Worm (Caenorhabditis elegans): ENCODE measurements around the gene C32B5.18.

C32B5.18 gene

DNA sequence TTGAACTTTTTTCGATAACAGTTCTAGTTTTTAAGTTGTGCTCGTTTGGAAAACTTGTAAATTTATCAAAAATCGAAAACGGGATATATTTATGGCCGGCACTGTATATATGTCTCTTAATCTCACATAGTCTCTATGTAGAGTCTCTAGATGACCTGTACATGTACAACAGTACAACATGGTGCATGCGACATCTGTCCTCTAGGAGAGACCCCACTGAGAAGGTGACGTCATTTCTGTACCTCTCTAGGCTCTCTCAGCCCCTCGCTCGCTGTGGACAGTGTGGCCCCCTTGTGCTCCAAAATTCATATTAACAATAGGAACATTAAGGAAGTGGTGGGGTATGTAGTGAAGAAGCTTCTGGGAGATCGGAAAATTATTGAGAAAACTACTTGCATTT, 23.1 kb upstream of the C32B5.18 start:
- TF ChIP-seq F26F4.8 (GFP tag; conservative IDR thresholded peaks at IDR 0.05) (no peak), set-16 (GFP tag; IDR thresholded peaks at IDR 0.05) (no peak), zfp-3 (GFP tag; conservative IDR thresholded peaks at IDR 0.05) (no peak), unc-130 (GFP tag; optimal IDR thresholded peaks at IDR 0.05) (no peak), nhr-6 (tag; optimal IDR thresholded peaks at IDR 0.05) (no peak), cey-2 (tag; optimal IDR thresholded peaks at IDR 0.05; ENCODE audit: borderline replicate concordance, insufficient read depth) (no peak), aha-1 (tag) (peak; percentile 23), unc-62 (GFP tag; optimal IDR thresholded peaks at IDR 0.05 in 1 of 2) (peak in 1 of 2 experiments; percentile 28), unc-62 (tag; optimal IDR thresholded peaks at IDR 0.05) (no peak)

DNA sequence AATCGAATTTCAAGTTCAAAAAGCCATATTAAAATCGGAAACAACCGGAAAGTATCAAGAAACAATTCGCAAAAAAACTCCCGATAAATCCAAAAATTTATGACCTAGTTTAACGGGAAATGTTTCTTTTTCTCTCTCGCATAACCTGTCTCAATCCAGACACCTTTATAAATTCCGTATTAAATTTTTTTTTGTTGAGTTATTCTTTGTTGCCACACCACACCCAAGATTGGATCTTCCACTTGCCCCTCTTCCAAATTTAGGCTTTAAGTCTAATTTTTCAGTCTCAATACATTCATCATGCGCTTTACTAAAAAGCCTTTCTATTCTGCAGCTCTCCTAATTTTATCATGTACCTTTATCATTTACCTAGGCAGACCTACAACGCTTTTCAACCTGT, 21.8 kb upstream of the C32B5.18 start, which contains the start of gene R07C3.3:
Gene R07C3.3, plus strand, starts transcription at position 301 of the 400 bp plus-strand sequence.
- TF ChIP-seq vab-7 (GFP tag; IDR thresholded peaks at IDR 0.05) (no peak), nhr-25 (tag; optimal IDR thresholded peaks at IDR 0.05; ENCODE audit: borderline replicate concordance, insufficient read depth) (no peak), ces-1 (GFP tag; optimal IDR thresholded peaks at IDR 0.05) (no peak), spr-3 (GFP tag; optimal IDR thresholded peaks at IDR 0.05) (no peak), lin-13 (GFP tag; optimal IDR thresholded peaks at IDR 0.05) (no peak), nhr-6 (tag; optimal IDR thresholded peaks at IDR 0.05) (no peak)

DNA sequence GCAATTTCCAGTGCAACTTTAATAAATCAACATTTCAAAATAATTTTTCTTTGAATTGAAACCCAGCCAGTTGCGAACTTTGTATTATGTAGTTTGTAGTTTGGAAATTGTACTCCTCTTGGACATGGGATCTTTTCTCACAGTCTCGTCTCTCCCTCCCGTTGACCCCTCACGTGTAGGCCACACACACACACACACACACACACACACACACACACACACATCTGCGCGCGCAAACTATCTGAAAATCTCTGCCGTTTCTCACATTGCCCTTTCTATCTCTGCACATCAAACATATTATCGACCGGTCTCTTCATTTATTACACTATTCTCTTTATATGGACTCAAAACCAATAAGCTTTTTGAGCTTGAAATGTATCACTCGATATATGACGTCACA, 19.5 kb upstream of the C32B5.18 start, which contains the start of gene fbxc-36:
Gene fbxc-36, plus strand, starts transcription at position 205 of the 400 bp plus-strand sequence.
- TF ChIP-seq gei-8 (GFP tag; optimal IDR thresholded peaks at IDR 0.05), result no peak
- TF ChIP-seq nhr-28 (tag; optimal IDR thresholded peaks at IDR 0.05), result peak; percentile 53

DNA sequence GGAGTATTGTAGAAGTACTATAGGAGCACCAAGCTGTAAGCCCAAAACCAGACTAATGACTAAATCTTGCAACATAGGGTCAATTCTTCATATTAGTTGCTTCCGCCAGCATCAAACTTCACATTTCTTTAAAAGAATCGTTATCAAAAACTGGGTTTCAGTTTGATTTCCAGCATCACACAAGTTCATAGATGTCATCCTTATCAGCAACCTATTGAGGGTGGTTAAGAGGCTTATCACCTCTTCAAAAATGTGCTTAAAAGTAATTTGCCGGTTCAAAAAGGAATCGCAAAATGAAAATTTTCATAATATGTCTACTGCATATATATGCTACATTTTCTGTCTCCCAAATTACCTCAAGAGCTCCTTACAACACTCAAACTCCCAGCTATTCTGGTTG, 16.5 kb upstream of the C32B5.18 start, which contains the start of gene clec-43:
Gene clec-43, plus strand, starts transcription at position 294 of the 400 bp plus-strand sequence.
- TF ChIP-seq nhr-28 (tag; optimal IDR thresholded peaks at IDR 0.05) (peak; percentile 70), dpl-1 (GFP tag; optimal IDR thresholded peaks at IDR 0.05) (no peak), fkh-10 (GFP tag; optimal IDR thresholded peaks at IDR 0.05) (no peak), hlh-11 (tag; optimal IDR thresholded peaks at IDR 0.05) (peak; percentile 32), pqm-1 (tag; optimal IDR thresholded peaks at IDR 0.05) (peak; percentile 92), set-16 (GFP tag; IDR thresholded peaks at IDR 0.05) (no peak), zip-11 (GFP tag; IDR thresholded peaks at IDR 0.05) (no peak), nhr-48 (tag; optimal IDR thresholded peaks at IDR 0.05) (no peak), nhr-77 (tag; optimal IDR thresholded peaks at IDR 0.05) (peak; percentile 36), D1046.2 (GFP tag; IDR thresholded peaks at IDR 0.05) (no peak), sdz-12 (GFP tag; optimal IDR thresholded peaks at IDR 0.05) (no peak), mes-2 (tag; optimal IDR thresholded peaks at IDR 0.05; ENCODE audit: poor library complexity, severe bottlenecking) (no peak), tag-97 (GFP tag; IDR thresholded peaks at IDR 0.05) (no peak), snpc-4 (tag; optimal IDR thresholded peaks at IDR 0.05) (no peak), dmd-6 (GFP tag; IDR thresholded peaks at IDR 0.05) (peak; percentile 81)

DNA sequence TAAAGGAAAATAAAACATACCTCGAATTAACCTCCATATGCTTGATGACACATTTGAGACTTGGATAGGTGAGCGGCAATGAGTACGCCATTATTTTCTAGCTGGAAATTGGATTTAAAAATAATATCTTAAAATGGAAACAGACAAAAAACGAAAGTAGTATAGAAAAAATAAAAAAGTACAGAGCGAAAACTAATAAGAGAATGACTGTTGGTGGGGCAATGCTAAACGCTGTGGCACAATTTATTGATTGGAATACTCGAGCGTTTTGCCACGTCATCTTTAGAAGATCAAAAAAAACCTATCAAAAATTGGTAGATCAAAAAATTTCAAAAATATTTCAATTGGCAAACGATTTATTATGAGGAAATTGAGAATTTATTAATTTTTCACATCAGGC, 12.2 kb upstream of the C32B5.18 start, which contains the start of gene fbxc-32:
Gene fbxc-32, minus strand, starts transcription at position 101 of the 400 bp plus-strand sequence.
- TF ChIP-seq F26F4.8 (GFP tag; conservative IDR thresholded peaks at IDR 0.05) (no peak), nhr-237 (tag; optimal IDR thresholded peaks at IDR 0.05) (no peak), F44E2.7 (GFP tag; IDR thresholded peaks at IDR 0.05) (no peak), lir-3 (tag; optimal IDR thresholded peaks at IDR 0.05) (no peak)

DNA sequence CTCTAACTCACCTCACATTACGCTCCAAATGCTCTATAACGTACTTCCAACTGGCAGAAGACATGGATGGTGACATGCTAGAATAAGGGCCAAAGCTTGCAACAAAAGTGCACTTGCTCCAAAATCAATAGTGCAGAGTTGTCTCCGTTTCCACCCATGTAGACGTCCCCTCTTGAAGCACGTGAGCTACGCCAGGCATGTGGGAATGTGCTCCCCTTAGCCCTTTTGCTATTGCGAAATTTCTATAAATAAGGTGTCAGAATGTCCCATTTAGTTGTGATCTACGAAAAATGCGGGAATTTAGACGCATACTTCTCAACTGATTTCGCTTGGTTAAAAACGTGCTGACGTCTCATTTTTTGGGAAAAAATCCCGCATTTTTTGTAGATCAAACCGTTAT, 9.9 kb upstream of the C32B5.18 start:
- no peak for TF ChIP-seq ceh-44 (GFP tag; IDR thresholded peaks at IDR 0.05)
- no peak for TF ChIP-seq lin-1 (GFP tag; IDR thresholded peaks at IDR 0.05)
- no peak for TF ChIP-seq daf-19 (GFP tag; conservative IDR thresholded peaks at IDR 0.05)
- no peak for TF ChIP-seq daf-8 (GFP tag; IDR thresholded peaks at IDR 0.05)
- no peak for TF ChIP-seq ama-1 (optimal IDR thresholded peaks at IDR 0.05)
- TF ChIP-seq daf-16 (GFP tag; optimal IDR thresholded peaks at IDR 0.05), result no peak
- TF ChIP-seq daf-16 (tag; optimal IDR thresholded peaks at IDR 0.05), result no peak
